Fruit fly (Drosophila melanogaster): ENCODE data around the gene CG13698.

CG13698 gene

DNA sequence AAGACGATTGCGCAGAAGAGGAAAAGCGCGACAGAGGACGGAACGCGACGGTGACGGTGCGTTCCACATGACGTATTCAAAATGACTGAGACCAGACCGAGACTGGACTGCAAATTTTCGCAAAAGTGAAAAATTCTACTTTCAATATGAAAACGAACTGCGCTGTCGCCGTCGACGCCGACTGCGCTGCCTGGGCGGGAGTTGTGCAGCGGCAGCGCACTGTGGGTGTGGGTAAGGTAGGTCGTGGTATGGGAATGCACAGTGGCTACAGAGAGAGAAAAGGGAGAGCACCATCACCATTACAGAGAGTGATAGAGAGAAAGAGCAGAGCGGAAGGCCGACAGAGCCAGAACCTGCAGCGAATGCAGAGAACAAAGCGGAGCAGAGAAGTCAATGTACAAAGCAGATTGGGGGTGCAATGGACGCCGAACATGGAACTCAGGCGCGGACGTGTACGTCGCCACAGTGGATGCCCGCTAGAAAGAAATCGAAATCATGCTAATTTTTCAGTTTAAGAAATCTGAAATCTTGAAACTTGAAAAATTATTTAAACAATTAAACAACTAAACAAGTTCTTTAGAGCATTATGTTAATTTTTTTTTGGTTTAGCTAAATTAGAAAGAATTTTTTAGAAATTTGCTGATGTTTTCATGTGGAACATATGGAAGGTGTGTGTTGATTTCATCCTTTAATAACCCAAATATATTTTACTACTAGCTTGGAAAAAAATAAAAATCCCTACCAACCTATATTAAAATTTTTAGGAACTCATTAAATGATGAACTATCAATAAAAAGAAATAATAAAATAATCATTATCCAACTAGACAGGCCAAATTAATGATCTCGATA, 41.1 kb downstream of the CG13698 start, which contains the start of gene Eip75B (continued):
- TF ChIP-seq Elba2 (GFP tag; optimal IDR thresholded peaks at IDR 0.05) (no peak), Dp (GFP tag; optimal IDR thresholded peaks at IDR 0.05) (no peak), CG15601 (tag; optimal IDR thresholded peaks at IDR 0.05) (no peak), NC2β (GFP tag; optimal IDR thresholded peaks at IDR 0.05) (no peak), pzg (GFP tag; optimal IDR thresholded peaks at IDR 0.05) (no peak), yki (optimal IDR thresholded peaks at IDR 0.05) (peak; percentile 65), Atf-2 (GFP tag; optimal IDR thresholded peaks at IDR 0.05) (no peak), ranshi (GFP tag; IDR thresholded peaks at IDR 0.05) (no peak), Ada2b (GFP tag; IDR thresholded peaks at IDR 0.05) (no peak), bowl (GFP tag; IDR thresholded peaks at IDR 0.05) (no peak), tup (GFP tag; optimal IDR thresholded peaks at IDR 0.05) (no peak), vvl (GFP tag; IDR thresholded peaks at IDR 0.05) (no peak), Adf1 (GFP tag; IDR thresholded peaks at IDR 0.05) (peak; percentile 68), gfzf (GFP tag; optimal IDR thresholded peaks at IDR 0.05) (no peak), scrt (GFP tag; optimal IDR thresholded peaks at IDR 0.05) (no peak), ham (GFP tag; IDR thresholded peaks at IDR 0.05) (no peak), CG10462 (GFP tag; optimal IDR thresholded peaks at IDR 0.05) (no peak), cg (GFP tag; optimal IDR thresholded peaks at IDR 0.05) (peak; percentile 38), CG1529 (GFP tag; optimal IDR thresholded peaks at IDR 0.05) (peak; percentile 9), kay (GFP tag; optimal IDR thresholded peaks at IDR 0.05) (no peak), Lpt (GFP tag; optimal IDR thresholded peaks at IDR 0.05) (no peak), CG18599 (GFP tag; optimal IDR thresholded peaks at IDR 0.05) (no peak), vnd (GFP tag; IDR thresholded peaks at IDR 0.05; ENCODE audit: partially characterized antibody) (no peak), fd96Cb (tag; optimal IDR thresholded peaks at IDR 0.05) (peak; percentile 4), disco-r (GFP tag; optimal IDR thresholded peaks at IDR 0.05) (no peak), CG31365 (tag; optimal IDR thresholded peaks at IDR 0.05) (no peak), ci (GFP tag; IDR thresholded peaks at IDR 0.05) (no peak), Vsx1 (GFP tag; optimal IDR thresholded peaks at IDR 0.05) (no peak), MBD-R2 (GFP tag; IDR thresholded peaks at IDR 0.05) (no peak), HmgD (GFP tag; optimal IDR thresholded peaks at IDR 0.05) (no peak), Poxn (GFP tag; IDR thresholded peaks at IDR 0.05) (no peak), slbo (GFP tag; IDR thresholded peaks at IDR 0.05) (no peak), tll (GFP tag; optimal IDR thresholded peaks at IDR 0.05) (no peak), Sox100B (GFP tag; optimal IDR thresholded peaks at IDR 0.05) (peak; percentile 34), CG4328 (GFP tag; optimal IDR thresholded peaks at IDR 0.05) (no peak), nom (GFP tag; optimal IDR thresholded peaks at IDR 0.05) (peak; percentile 59), hbn (GFP tag; IDR thresholded peaks at IDR 0.05; ENCODE audit: partially characterized antibody) (no peak), CG12155 (GFP tag; optimal IDR thresholded peaks at IDR 0.05) (no peak), B-H1 (GFP tag; IDR thresholded peaks at IDR 0.05) (no peak), CG15269 (tag; optimal IDR thresholded peaks at IDR 0.05) (no peak), B-H2 (GFP tag; optimal IDR thresholded peaks at IDR 0.05) (no peak), MTF-1 (GFP tag; optimal IDR thresholded peaks at IDR 0.05; ENCODE audit: borderline replicate concordance) (no peak), Dbx (GFP tag; IDR thresholded peaks at IDR 0.05) (no peak), hkb (optimal IDR thresholded peaks at IDR 0.05) (no peak), hkb (GFP tag; IDR thresholded peaks at IDR 0.05) (no peak), CG10565 (GFP tag; optimal IDR thresholded peaks at IDR 0.05) (no peak), CG18011 (GFP tag; optimal IDR thresholded peaks at IDR 0.05) (no peak), CG43689 (GFP tag; IDR thresholded peaks at IDR 0.05) (no peak), CG1647 (GFP tag; optimal IDR thresholded peaks at IDR 0.05) (no peak), tio (GFP tag; optimal IDR thresholded peaks at IDR 0.05) (peak; percentile 36)
